Fruit fly (Drosophila melanogaster): ENCODE data around the gene Dtd.

The Dtd gene

dm6 chr3R:11435537-11436234 is 5.8 kb downstream of the Dtd start, which contains the start of the genes Exd2 and CG5281 (continued):
- TF ChIP-seq dmrt11E (tag; optimal IDR thresholded peaks at IDR 0.05) (peak; percentile 59), Tbp (GFP tag; optimal IDR thresholded peaks at IDR 0.05) (no peak), Sry-δ (GFP tag; optimal IDR thresholded peaks at IDR 0.05) (peak; percentile 65), zf30C (GFP tag; optimal IDR thresholded peaks at IDR 0.05) (no peak), CG11093 (GFP tag; IDR thresholded peaks at IDR 0.05) (no peak), CG17612 (GFP tag; IDR thresholded peaks at IDR 0.05) (no peak), dysf (GFP tag; IDR thresholded peaks at IDR 0.05) (peak; percentile 38; the same call in 1 of the 3 replicates), pho (GFP tag; optimal IDR thresholded peaks at IDR 0.05) (peak; percentile 50), CG32767 (GFP tag; IDR thresholded peaks at IDR 0.05) (no peak), ftz-f1 (GFP tag; optimal IDR thresholded peaks at IDR 0.05) (no peak), CG2712 (tag; optimal IDR thresholded peaks at IDR 0.05) (peak; percentile 47), bsh (GFP tag; optimal IDR thresholded peaks at IDR 0.05) (peak in 1 of 2 experiments; percentile 52), Six4 (GFP tag; optimal IDR thresholded peaks at IDR 0.05) (peak; percentile 69), pfk (GFP tag; optimal IDR thresholded peaks at IDR 0.05) (no peak), HLH3B (GFP tag; IDR thresholded peaks at IDR 0.05) (peak; percentile 24; the same call in 1 of the 2 replicates), Dp (GFP tag; optimal IDR thresholded peaks at IDR 0.05) (peak; percentile 29), ab (GFP tag; optimal IDR thresholded peaks at IDR 0.05) (no peak), tna (GFP tag; IDR thresholded peaks at IDR 0.05; ENCODE audit: partially characterized antibody) (no peak), CG15514 (GFP tag; optimal IDR thresholded peaks at IDR 0.05) (peak; percentile 74), Optix (GFP tag; IDR thresholded peaks at IDR 0.05) (no peak), Hr3 (GFP tag; optimal IDR thresholded peaks at IDR 0.05) (peak; percentile 42), Ets97D (GFP tag; optimal IDR thresholded peaks at IDR 0.05) (peak; percentile 91), CG11560 (tag; IDR thresholded peaks at IDR 0.05) (no peak), pan (optimal IDR thresholded peaks at IDR 0.05) (no peak), pan (GFP tag; optimal IDR thresholded peaks at IDR 0.05 in 1 of 2, IDR thresholded peaks at IDR 0.05 in 1 of 2) (no peak), sens (GFP tag) (peak; percentile 94), CG3065 (GFP tag; optimal IDR thresholded peaks at IDR 0.05) (no peak), schlank (tag; optimal IDR thresholded peaks at IDR 0.05) (no peak), CG31441 (GFP tag; IDR thresholded peaks at IDR 0.05) (no peak; the same call in none of the 2 replicates), Vsx1 (GFP tag; optimal IDR thresholded peaks at IDR 0.05) (no peak), rib (GFP tag; IDR thresholded peaks at IDR 0.05) (no peak), Xrp1 (GFP tag; IDR thresholded peaks at IDR 0.05) (no peak), lab (GFP tag; optimal IDR thresholded peaks at IDR 0.05) (no peak), Dad (GFP tag; optimal IDR thresholded peaks at IDR 0.05) (peak; percentile 47), CG18011 (GFP tag; optimal IDR thresholded peaks at IDR 0.05) (peak; percentile 43), Bdp1 (GFP tag; optimal IDR thresholded peaks at IDR 0.05) (peak; percentile 27), CG17361 (GFP tag; IDR thresholded peaks at IDR 0.05) (peak; percentile 64; the same call in 2 of the 3 replicates), mirr (GFP tag; optimal IDR thresholded peaks at IDR 0.05) (peak; percentile 7), CG6813 (GFP tag; optimal IDR thresholded peaks at IDR 0.05) (no peak), CG7556 (GFP tag; optimal IDR thresholded peaks at IDR 0.05) (peak; percentile 43), Asciz (GFP tag; optimal IDR thresholded peaks at IDR 0.05) (no peak), ap (GFP tag; IDR thresholded peaks at IDR 0.05) (no peak), Trl (optimal IDR thresholded peaks at IDR 0.05) (no peak), Trl (GFP tag; optimal IDR thresholded peaks at IDR 0.05) (peak; percentile 45), CG2129 (GFP tag; IDR thresholded peaks at IDR 0.05; ENCODE audit: partially characterized antibody) (no peak), tio (GFP tag; optimal IDR thresholded peaks at IDR 0.05) (no peak), ara (GFP tag; IDR thresholded peaks at IDR 0.05) (no peak), bigmax (GFP tag; optimal IDR thresholded peaks at IDR 0.05) (no peak), CG17359 (tag; optimal IDR thresholded peaks at IDR 0.05) (peak; percentile 53), Sry-β (GFP tag; optimal IDR thresholded peaks at IDR 0.05) (no peak), CG10321 (GFP tag; IDR thresholded peaks at IDR 0.05) (no peak)

All from whole organism, embryonic.